Worm (Caenorhabditis elegans): ENCODE measurements around the gene srv-15.

- no peak for TF ChIP-seq flt-1 (GFP tag; IDR thresholded peaks at IDR 0.05)
- no peak for TF ChIP-seq ceh-13 (GFP tag; optimal IDR thresholded peaks at IDR 0.05)
- no peak for TF ChIP-seq scrt-1 (GFP tag; IDR thresholded peaks at IDR 0.05)
- no peak for TF ChIP-seq aly-1 (tag; optimal IDR thresholded peaks at IDR 0.05)
- no peak for TF ChIP-seq ama-1 (optimal IDR thresholded peaks at IDR 0.05)
- TF ChIP-seq sea-1 (GFP tag; conservative IDR thresholded peaks at IDR 0.05): no peak
- no peak for TF ChIP-seq hnd-1 (tag; optimal IDR thresholded peaks at IDR 0.05)
- no peak for TF ChIP-seq ceh-36 (tag; optimal IDR thresholded peaks at IDR 0.05)
- no peak for TF ChIP-seq hmbx-1 (tag; optimal IDR thresholded peaks at IDR 0.05)
- TF ChIP-seq F13C5.2 (tag; optimal IDR thresholded peaks at IDR 0.05): no peak
- no peak for TF ChIP-seq tbx-11 (GFP tag; IDR thresholded peaks at IDR 0.05)
Observed at ce11 chrIV:15933814-15934213, 27.4 kb downstream of the srv-15 start, which contains the start of gene srv-16.

All from whole organism, early embryonic.